Fruit fly (Drosophila melanogaster): Measurements from ENCODE around the gene CG18265.

DNA sequence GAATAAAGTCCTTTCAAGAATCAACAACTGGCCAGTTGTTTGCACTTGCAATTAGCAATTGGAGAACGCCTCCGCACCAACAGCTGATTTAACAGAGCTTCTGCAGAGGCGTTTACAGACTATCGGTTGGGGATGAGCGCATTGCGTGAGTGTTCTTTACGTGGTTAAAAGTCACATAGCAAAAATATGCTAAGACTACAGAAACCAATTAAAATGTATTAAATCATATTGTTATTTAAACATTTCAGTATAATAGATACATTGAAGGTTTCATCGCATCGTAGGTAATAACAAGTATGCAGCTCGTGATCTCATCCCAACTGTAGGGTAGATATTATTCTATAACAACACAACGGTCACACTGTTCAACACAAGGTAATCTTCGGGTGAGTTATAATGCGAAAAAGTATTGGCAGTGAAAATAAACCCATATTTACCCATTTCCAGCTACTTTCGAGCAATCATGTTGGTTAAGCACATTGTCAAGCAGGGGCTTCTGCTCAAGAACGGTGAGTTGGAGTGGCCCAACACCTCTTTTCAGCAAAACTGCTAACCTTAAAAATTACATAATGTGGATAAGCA lies 14.0 kb upstream of the CG18265 start, which contains the start of the genes Sec3 and COX7B:
- TF ChIP-seq h (optimal IDR thresholded peaks at IDR 0.05) (no peak), psq (optimal IDR thresholded peaks at IDR 0.05) (no peak)
